Worm (Caenorhabditis elegans) whole organism, late embryonic: ENCODE data around the gene cht-6.

Source experiments
- C08G9.2 ChIP-seq: sonication (generic microtip); optimal IDR thresholded peaks from 2 replicates; lab custom pipeline; 2016; ENCODE audit warnings: mild to moderate bottlenecking, missing genetic modification characterization, moderate library complexity, missing compliant biosample characterization
- F13H6.1 ChIP-seq: sonication (generic microtip); optimal IDR thresholded peaks from 2 replicates; lab custom pipeline; 2016; ENCODE audit warnings: missing genetic modification characterization, missing compliant biosample characterization
- K09A11.1 ChIP-seq: sonication (generic microtip); optimal IDR thresholded peaks from 2 replicates; lab custom pipeline; 2017; ENCODE audit warnings: antibody characterized with exemption, mild to moderate bottlenecking, missing genetic modification characterization, missing compliant biosample characterization; ENCODE audit not compliant: insufficient read depth
- Y22D7AL.16 ChIP-seq: sonication (generic microtip); optimal IDR thresholded peaks from 2 replicates; lab custom pipeline; 2016; ENCODE audit warnings: missing genetic modification characterization, missing compliant biosample characterization
- ama-1 ChIP-seq: fragments of 150-350 bp; optimal IDR thresholded peaks from 2 replicates; lab custom pipeline; 2014
- ceh-14 ChIP-seq: sonication (generic microtip); optimal IDR thresholded peaks from 2 replicates; lab custom pipeline; 2016; ENCODE audit warnings: missing genotype, missing genetic modification characterization, missing compliant biosample characterization
- ceh-19 ChIP-seq: fragments of 200-800 bp; sonication (Bioruptor generic); optimal IDR thresholded peaks from 2 replicates; lab custom pipeline; 2018; ENCODE audit warnings: mild to moderate bottlenecking, missing genetic modification characterization, missing compliant biosample characterization
- ceh-2 ChIP-seq: sonication (generic microtip); optimal IDR thresholded peaks from 2 replicates; lab custom pipeline; 2016; ENCODE audit warnings: missing genotype, missing genetic modification characterization, missing compliant biosample characterization
- ceh-30 ChIP-seq: fragments of 150-350 bp; optimal IDR thresholded peaks from 2 replicates; lab custom pipeline; 2014; ENCODE audit warnings: missing biosample characterization, missing genetic modification characterization
- ceh-31 ChIP-seq: sonication (generic microtip); optimal IDR thresholded peaks from 2 replicates; lab custom pipeline; 2016; ENCODE audit warnings: missing genetic modification characterization, missing compliant biosample characterization
- elt-2 ChIP-seq: sonication (generic microtip); optimal IDR thresholded peaks from 2 replicates; lab custom pipeline; 2016; ENCODE audit warnings: missing genetic modification reagents, missing genetic modification characterization, missing compliant biosample characterization
- elt-4 ChIP-seq: sonication (generic microtip); optimal IDR thresholded peaks from 2 replicates; lab custom pipeline; 2016; ENCODE audit warnings: missing genetic modification characterization, missing compliant biosample characterization
- ets-4 ChIP-seq: sonication (generic microtip); optimal IDR thresholded peaks from 2 replicates; lab custom pipeline; 2016; ENCODE audit warnings: missing genetic modification characterization, missing compliant biosample characterization
- gmeb-2 ChIP-seq: sonication (generic microtip); optimal IDR thresholded peaks from 2 replicates; lab custom pipeline; 2016; ENCODE audit warnings: missing genetic modification characterization, inconsistent platforms, missing compliant biosample characterization
- hlh-30 ChIP-seq: sonication (generic microtip); optimal IDR thresholded peaks from 2 replicates; lab custom pipeline; 2017; ENCODE audit warnings: antibody characterized with exemption, missing genetic modification characterization, missing compliant biosample characterization; ENCODE audit not compliant: insufficient read depth
- hlh-6 ChIP-seq: sonication (generic microtip); optimal IDR thresholded peaks from 2 replicates; lab custom pipeline; 2016; ENCODE audit warnings: missing genotype, missing genetic modification characterization, missing compliant biosample characterization
- hlh-8 ChIP-seq: sonication (generic microtip); optimal IDR thresholded peaks from 2 replicates; lab custom pipeline; 2016; ENCODE audit warnings: missing genotype, missing genetic modification characterization, missing compliant biosample characterization
- madf-2 ChIP-seq: sonication (generic microtip); optimal IDR thresholded peaks from 2 replicates; lab custom pipeline; 2017; ENCODE audit warnings: missing genetic modification characterization, missing compliant biosample characterization
- mec-3 ChIP-seq: sonication (generic microtip); optimal IDR thresholded peaks from 2 replicates; lab custom pipeline; 2016; ENCODE audit warnings: borderline replicate concordance, missing genetic modification characterization, missing compliant biosample characterization
- nfya-1 ChIP-seq: sonication (generic microtip); optimal IDR thresholded peaks from 2 replicates; lab custom pipeline; 2017; ENCODE audit warnings: missing genetic modification characterization, mild to moderate bottlenecking, missing compliant biosample characterization, antibody characterized with exemption, moderate library complexity
- nhr-232 ChIP-seq: sonication (generic microtip); optimal IDR thresholded peaks from 2 replicates; lab custom pipeline; 2016; ENCODE audit warnings: missing genetic modification characterization, missing compliant biosample characterization
- odd-2 ChIP-seq: sonication (generic microtip); optimal IDR thresholded peaks from 2 replicates; lab custom pipeline; 2017; ENCODE audit warnings: antibody characterized with exemption, mild to moderate bottlenecking, missing genetic modification characterization, missing compliant biosample characterization
- pha-4 ChIP-seq: fragments of 150-350 bp; optimal IDR thresholded peaks from 2 replicates; lab custom pipeline; 2018; ENCODE audit warnings: missing biosample characterization, missing genetic modification reagents, missing genetic modification characterization
- ref-2 ChIP-seq: sonication (generic microtip); optimal IDR thresholded peaks from 2 replicates; lab custom pipeline; 2016; ENCODE audit warnings: missing genetic modification characterization, missing compliant biosample characterization
- rnt-1 ChIP-seq: sonication (generic microtip); optimal IDR thresholded peaks from 2 replicates; lab custom pipeline; 2016; ENCODE audit warnings: missing genetic modification characterization, missing compliant biosample characterization
- sdc-2 ChIP-seq: sonication (generic microtip); optimal IDR thresholded peaks from 2 replicates; lab custom pipeline; 2016; ENCODE audit warnings: missing genotype, missing genetic modification characterization, missing compliant biosample characterization
- sox-4 ChIP-seq: sonication (generic microtip); optimal IDR thresholded peaks from 2 replicates; lab custom pipeline; 2017; ENCODE audit warnings: mild to moderate bottlenecking, missing genetic modification characterization, inconsistent platforms, missing compliant biosample characterization
- tbx-2 ChIP-seq: sonication (generic microtip); optimal IDR thresholded peaks from 2 replicates; lab custom pipeline; 2016; ENCODE audit warnings: missing genetic modification characterization, missing compliant biosample characterization
- tbx-7 ChIP-seq: sonication (generic microtip); optimal IDR thresholded peaks from 2 replicates; lab custom pipeline; 2016; ENCODE audit warnings: missing genotype, missing genetic modification characterization, missing compliant biosample characterization
- ttx-3 ChIP-seq: sonication (generic microtip); optimal IDR thresholded peaks from 2 replicates; lab custom pipeline; 2016; ENCODE audit warnings: missing genetic modification reagents, missing genetic modification characterization, missing compliant biosample characterization
- unc-42 ChIP-seq: sonication (generic microtip); optimal IDR thresholded peaks from 2 replicates; lab custom pipeline; 2016; ENCODE audit warnings: missing genotype, missing genetic modification characterization, missing compliant biosample characterization
- unc-55 ChIP-seq: sonication (generic microtip); optimal IDR thresholded peaks from 2 replicates; lab custom pipeline; 2017; ENCODE audit warnings: missing biosample characterization, missing genetic modification reagents, missing genetic modification characterization

Gene cht-6

ce11 chrV:6426843-6427242 lies 12.1 kb downstream of the cht-6 start, which contains the start of gene atp-4:
Gene atp-4, minus strand, starts transcription at chrV:6427112.
- TF ChIP-seq unc-55 (no peak), mec-3 (no peak), ceh-14 (no peak), Y22D7AL.16 (tag; lab: Kevin White, UChicago) (no peak), hlh-6 (no peak), odd-2 (tag; lab: Kevin White, UChicago) (no peak), ceh-2 (tag; lab: Kevin White, UChicago) (no peak), F13H6.1 (tag; lab: Kevin White, UChicago) (no peak), gmeb-2 (tag; lab: Kevin White, UChicago) (no peak), ttx-3 (tag; lab: Kevin White, UChicago) (no peak), K09A11.1 (no peak)

DNA sequence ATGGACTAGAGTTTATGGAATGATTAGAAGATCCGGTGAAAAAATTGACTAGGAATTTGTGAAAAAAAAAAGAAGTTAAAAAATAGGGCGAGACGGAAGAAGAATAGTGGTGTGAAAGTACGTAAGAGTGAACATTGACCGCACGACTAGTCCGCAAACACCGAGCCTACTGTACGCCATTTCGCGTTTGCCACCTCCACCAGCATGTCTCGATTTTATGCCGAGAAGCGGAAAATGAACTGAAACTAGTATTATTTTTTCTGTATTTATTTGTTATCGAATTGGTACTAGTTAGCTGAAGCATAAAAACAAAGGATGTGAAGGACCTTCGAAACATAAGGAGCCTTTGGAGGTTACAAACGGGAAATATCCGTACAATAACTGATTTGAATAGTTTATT lies 12.6 kb downstream of the cht-6 start:
- no peak for TF ChIP-seq madf-2 (tag; lab: Kevin White, UChicago)
- TF ChIP-seq tbx-7 (tag; lab: Kevin White, UChicago) = no peak
- peak; percentile 33 for TF ChIP-seq ceh-30 (tag; lab: Kevin White, UChicago)
- peak; percentile 67 for TF ChIP-seq rnt-1
- no peak for TF ChIP-seq hlh-8 (tag; lab: Kevin White, UChicago)
- TF ChIP-seq K09A11.1 = peak; percentile 27
- TF ChIP-seq nhr-232 (tag; lab: Kevin White, UChicago) = no peak
- TF ChIP-seq ceh-19 (GFP tag; lab: Kevin White, UChicago) = no peak
- TF ChIP-seq pha-4 (tag; lab: Kevin White, UChicago) = no peak
- TF ChIP-seq elt-4 (tag; lab: Kevin White, UChicago) = no peak
- no peak for TF ChIP-seq ets-4 (tag; lab: Kevin White, UChicago)
- peak; percentile 26 for TF ChIP-seq nfya-1
- peak; percentile 18 for TF ChIP-seq tbx-2 (tag; lab: Kevin White, UChicago)
- TF ChIP-seq, all 69 proteins: peak for 5

DNA sequence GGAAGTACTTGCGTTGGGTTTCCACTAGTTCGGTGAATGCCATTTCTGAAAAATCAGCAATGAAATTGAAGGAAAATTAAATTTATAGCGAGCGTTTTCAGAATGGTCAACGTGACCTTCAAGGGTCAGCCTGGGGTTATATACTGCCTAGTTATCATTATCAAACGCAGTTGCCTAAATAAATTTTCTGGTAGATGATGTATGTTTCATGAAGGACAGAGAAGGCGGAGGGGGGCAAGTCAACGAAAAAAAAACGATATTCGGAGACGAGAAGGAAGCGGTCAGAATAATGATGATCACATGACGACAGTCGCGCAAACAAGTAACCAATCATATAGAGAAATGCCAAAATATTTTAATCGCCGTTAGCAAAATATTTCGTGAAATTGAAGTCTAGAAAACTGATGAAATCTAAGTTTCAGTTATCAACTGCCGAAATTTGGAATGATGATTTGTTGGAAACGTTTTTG lies 15.1 kb downstream of the cht-6 start, which contains the start of gene alh-4:
alh-4 (minus strand) TSS at position 51 of the 470 bp plus-strand sequence.
- TF ChIP-seq sox-4 (tag; lab: Kevin White, UChicago) = no peak
- peak; percentile 6 for TF ChIP-seq hlh-30 (tag; lab: Kevin White, UChicago)

- TF ChIP-seq sdc-2 (tag; lab: Kevin White, UChicago) (no peak), hlh-30 (tag; lab: Kevin White, UChicago) (peak; percentile 4), elt-2 (tag; lab: Kevin White, UChicago) (peak; percentile 46)
- TF ChIP-seq, all 69 proteins: peak for 2
These were observed 16.0 kb downstream of the cht-6 start for ce11 chrV:6430526-6431371.

DNA sequence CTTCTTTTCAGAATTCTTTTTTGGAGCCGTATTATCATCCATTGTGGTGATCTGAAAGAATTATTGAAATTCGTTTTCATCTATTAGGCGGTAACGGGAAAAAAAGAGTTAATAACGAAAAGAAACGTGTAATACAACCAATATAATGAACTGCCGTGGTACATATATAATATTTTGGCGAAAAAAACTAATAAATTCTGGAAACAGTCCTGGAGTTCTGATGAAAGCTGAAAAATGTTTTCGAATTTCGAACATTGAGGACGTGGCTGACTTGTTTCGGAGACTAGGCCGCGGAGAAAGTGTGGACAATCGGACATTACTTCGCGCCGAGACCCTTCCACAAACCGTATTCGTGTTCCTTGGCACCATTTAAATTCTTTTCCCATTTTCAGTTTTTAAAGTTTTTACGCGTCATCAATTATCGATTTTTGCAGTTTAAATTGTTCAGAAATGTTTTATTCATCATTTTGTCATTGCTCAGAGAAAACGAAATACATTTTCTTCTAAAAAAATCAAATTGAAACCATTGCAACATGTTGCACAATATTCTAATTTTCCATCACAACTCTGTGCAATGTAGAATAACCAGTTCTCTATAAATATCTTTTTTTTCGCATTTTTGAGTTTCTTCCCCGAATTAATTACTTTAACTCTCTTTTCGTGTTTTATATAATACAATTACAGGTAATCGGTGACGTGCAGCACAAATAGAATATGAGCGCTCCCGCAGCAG lies 18.8 kb downstream of the cht-6 start, which contains the start of the genes gad-1 and erfa-1:
gad-1 (minus strand) TSS at position 51 of the 733 bp plus-strand sequence.
erfa-1 (plus strand) TSS at position 683 of the 733 bp plus-strand sequence.
- TF ChIP-seq unc-42 (tag; lab: Kevin White, UChicago) (peak; percentile 35), tbx-2 (tag; lab: Kevin White, UChicago) (peak; percentile 68), sdc-2 (tag; lab: Kevin White, UChicago) (no peak), C08G9.2 (tag; lab: Kevin White, UChicago) (peak; percentile 80), ets-4 (tag; lab: Kevin White, UChicago) (peak; percentile 53), nfya-1 (peak; percentile 8), ceh-31 (tag; lab: Kevin White, UChicago) (peak; percentile 74), ref-2 (tag; lab: Kevin White, UChicago) (peak; percentile 7), ceh-14 (no peak), ama-1 (lab: Kevin White, UChicago) (no peak), hlh-8 (tag; lab: Kevin White, UChicago) (peak; percentile 15), ceh-2 (tag; lab: Kevin White, UChicago) (peak; percentile 67), gmeb-2 (tag; lab: Kevin White, UChicago) (no peak), tbx-7 (tag; lab: Kevin White, UChicago) (peak; percentile 7)
